Fruit fly (Drosophila melanogaster) whole organism, adult: ENCODE measurements around the gene DppIII.
A peak's percentile ranks its signal among the peaks of the same experiment; 100 is the strongest.

Experiments used
- CG11617 ChIP-seq: fragments of 200-800 bp; sonication (Bioruptor generic); optimal IDR thresholded peaks from 2 replicates; lab custom pipeline; 2017; ENCODE audit warnings: mild to moderate bottlenecking, missing biosample characterization, missing genetic modification reagents, missing genetic modification characterization
- CG14711 ChIP-seq: fragments of 200-800 bp; sonication (Bioruptor generic); optimal IDR thresholded peaks from 2 replicates; lab custom pipeline; 2018; ENCODE audit warnings: missing biosample characterization, mild to moderate bottlenecking, missing genetic modification characterization, moderate library complexity
- cic ChIP-seq: fragments of 200-800 bp; sonication (Bioruptor generic); optimal IDR thresholded peaks from 2 replicates; lab custom pipeline; 2017; ENCODE audit warnings: missing biosample characterization, mild to moderate bottlenecking, missing genetic modification characterization, moderate library complexity
- cnc ChIP-seq, 2 experiments: fragments of >200 bp; optimal IDR thresholded peaks; 2 replicates each; lab custom pipeline; 2017
- tj ChIP-seq: fragments of 200-800 bp; sonication (Bioruptor generic); optimal IDR thresholded peaks from 3 replicates; lab custom pipeline; 2017; ENCODE audit warnings: missing biosample characterization, mild to moderate bottlenecking, missing genetic modification characterization, moderate library complexity

DNA sequence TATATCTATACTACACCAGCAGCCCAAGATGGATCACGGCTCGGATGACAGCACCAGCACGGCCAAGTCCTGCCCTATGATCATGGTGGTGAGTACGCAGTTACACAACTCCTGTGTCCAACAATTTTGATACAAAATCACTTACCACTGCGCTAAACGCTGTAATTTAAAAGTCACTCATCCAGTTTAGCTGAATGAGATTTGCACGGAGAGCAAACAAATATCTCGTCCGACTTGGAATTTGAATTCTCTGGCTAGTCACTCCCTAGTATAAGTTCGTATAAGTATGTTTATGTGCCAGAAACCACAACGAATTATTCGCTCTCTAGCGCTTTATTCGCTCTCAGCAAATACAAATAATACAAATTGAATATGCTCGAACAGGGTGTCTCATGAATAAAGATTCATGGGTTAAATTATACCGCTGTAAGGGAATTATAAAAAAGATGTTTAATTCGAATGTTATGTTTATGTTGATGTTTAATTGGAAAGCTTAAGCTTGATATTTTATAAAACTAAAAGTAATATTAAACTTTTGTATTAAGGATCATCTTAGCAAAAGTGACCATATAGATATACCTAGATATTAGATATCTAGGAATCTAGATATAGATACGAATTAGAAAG is 26.4 kb upstream of the DppIII start:
- peak; percentile 29 for TF ChIP-seq CG14711
- peak; percentile 37 for TF ChIP-seq cic (GFP tag; lab: Kevin White, UChicago)
- TF ChIP-seq cnc (optimal IDR thresholded peaks at IDR 0.05; lab: Kevin White, UChicago): no peak
- no peak for TF ChIP-seq tj (GFP tag; lab: Kevin White, UChicago)
- TF ChIP-seq CG11617: no peak
